Fruit fly (Drosophila melanogaster): Measurements from ENCODE around the gene CG11634.

CG11634 gene

dm6 chr2L:21899001-21899715 lies 16.9 kb upstream of the CG11634 start:
- TF ChIP-seq CTCF (optimal IDR thresholded peaks at IDR 0.05) (no peak), CG8478 (optimal IDR thresholded peaks at IDR 0.05) (no peak)

DNA sequence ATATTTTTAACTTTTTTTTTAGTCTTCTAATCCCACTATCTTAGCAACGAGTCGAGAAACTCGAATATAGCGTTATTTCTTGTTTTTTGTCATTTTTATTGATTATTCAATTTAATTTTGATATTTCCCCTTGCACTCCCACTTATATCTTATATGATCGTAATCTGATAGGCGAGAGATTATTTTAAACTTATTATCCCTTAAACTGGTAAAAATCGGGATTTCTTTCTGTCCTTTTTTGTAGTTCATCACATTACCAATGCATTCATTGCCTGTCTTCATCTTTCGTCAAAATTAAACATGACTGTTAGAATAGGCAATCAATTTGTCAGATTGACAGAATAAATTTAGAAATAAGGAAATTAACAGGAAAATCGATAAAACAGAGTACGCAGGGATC lies 13.4 kb upstream of the CG11634 start, which contains the start of gene CG1421:
Gene CG1421, plus strand, starts transcription at position 301 of the 400 bp plus-strand sequence.
- TF ChIP-seq CG8478 (optimal IDR thresholded peaks at IDR 0.05) (no peak), CTCF (optimal IDR thresholded peaks at IDR 0.05) (no peak)

dm6 chr2L:21904183-21904582 lies 11.9 kb upstream of the CG11634 start:
- TF ChIP-seq CG8478 (optimal IDR thresholded peaks at IDR 0.05) = no peak
- TF ChIP-seq CTCF (optimal IDR thresholded peaks at IDR 0.05) = peak; percentile 64 to 85

DNA sequence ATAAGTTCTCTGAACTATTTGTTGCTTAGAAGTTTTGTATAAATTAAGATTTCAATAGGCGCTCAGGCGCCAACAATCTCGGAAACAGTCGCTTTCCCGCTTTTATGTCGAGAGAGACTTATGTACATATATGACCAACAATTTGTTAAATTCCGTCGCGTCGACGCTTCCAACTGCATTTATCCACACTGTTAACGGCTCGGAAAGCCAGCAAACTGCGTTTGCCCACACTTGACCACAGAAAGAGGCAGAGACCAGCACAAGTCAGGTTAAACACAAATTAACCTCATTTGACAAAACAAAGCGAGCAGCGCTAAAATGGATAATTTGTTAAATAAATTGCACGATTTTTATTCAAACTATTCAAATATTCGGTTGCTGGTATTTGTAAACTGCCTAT lies 11.0 kb upstream of the CG11634 start:
- TF ChIP-seq CTCF (optimal IDR thresholded peaks at IDR 0.05) (no peak), CG8478 (optimal IDR thresholded peaks at IDR 0.05) (no peak)

DNA sequence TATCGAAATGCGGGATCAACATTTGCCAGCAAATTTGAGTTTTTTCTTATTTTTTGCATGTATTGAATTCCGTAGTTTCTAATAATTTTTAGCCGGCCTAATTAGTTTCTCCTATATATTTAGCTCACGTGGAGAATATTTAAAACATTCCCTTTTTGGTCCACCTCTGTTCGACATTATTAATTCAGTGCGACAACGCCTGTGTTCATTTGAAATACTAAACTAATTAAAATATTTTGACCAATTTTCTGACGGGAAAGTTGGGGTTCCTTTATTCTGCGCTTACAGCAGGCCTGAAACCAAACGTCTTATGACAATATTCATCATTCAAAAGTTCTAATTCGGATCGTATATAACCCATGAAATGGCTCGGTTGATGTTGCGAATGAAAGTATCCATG lies 10.1 kb upstream of the CG11634 start, which contains the start of gene CG1428:
Gene CG1428, plus strand, starts transcription at position 301 of the 400 bp plus-strand sequence.
- TF ChIP-seq CG8478 (optimal IDR thresholded peaks at IDR 0.05) = no peak
- no peak for TF ChIP-seq CTCF (optimal IDR thresholded peaks at IDR 0.05)

DNA sequence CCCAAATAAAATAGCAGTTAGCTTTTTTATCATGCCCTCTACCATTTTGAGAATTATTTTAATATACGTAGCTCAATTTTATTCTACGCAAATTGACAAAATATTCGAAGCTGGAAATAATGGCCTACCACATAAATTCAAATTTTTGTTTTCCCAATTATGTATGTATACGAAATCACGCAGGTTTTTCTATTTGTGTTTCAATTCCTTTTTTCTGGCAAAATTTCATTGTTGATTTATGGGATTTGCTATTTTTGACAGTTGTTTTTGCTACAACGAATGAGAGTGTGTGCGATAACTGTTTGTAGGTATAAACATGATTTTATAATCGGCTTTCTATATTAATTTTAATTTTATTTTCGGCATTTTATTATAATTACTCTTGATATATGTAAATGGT lies 842 bp upstream of the CG11634 start, which contains the start of gene CG31600:
Gene CG31600, minus strand, starts transcription at position 101 of the 400 bp plus-strand sequence.
- TF ChIP-seq CTCF (optimal IDR thresholded peaks at IDR 0.05) = no peak

dm6 chr2L:21923267-21923666 lies 7.2 kb downstream of the CG11634 start:
- TF ChIP-seq CG8478 (optimal IDR thresholded peaks at IDR 0.05) = no peak
- no peak for TF ChIP-seq CTCF (optimal IDR thresholded peaks at IDR 0.05)

DNA sequence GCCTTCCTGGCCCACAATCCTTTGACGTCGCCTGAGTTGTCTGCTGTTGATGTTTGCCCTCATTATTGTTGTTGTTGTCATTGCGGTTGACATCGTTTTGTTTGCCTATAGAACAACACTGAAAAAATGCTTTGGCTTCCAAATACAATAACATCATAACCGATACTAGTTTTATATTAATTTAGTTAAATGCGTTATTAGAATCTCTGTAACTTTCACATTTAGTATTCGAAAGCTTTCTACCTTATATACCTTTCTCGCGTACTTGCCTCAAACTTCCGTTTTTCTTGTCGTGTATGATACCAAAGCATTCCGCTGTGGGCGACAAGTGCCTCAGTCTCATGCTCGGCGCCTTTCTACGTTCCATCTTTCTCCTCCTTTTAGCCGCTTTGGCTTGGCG lies 17.4 kb downstream of the CG11634 start:
- TF ChIP-seq CTCF (optimal IDR thresholded peaks at IDR 0.05) (no peak), CG8478 (optimal IDR thresholded peaks at IDR 0.05) (no peak)
